Fruit fly (Drosophila melanogaster) whole organism, adult: Measurements from ENCODE around the gene CG13771.
A peak's percentile ranks its signal among the peaks of the same experiment; 100 is the strongest.

Source experiments
- CG11617 ChIP-seq: fragments of 200-800 bp; sonication (Bioruptor generic); optimal IDR thresholded peaks from 2 replicates; lab custom pipeline; 2017; ENCODE audit warnings: mild to moderate bottlenecking, missing biosample characterization, missing genetic modification reagents, missing genetic modification characterization
- CG12768 ChIP-seq: fragments of 200-800 bp; sonication (Bioruptor generic); optimal IDR thresholded peaks from 2 replicates; lab custom pipeline; 2017; ENCODE audit warnings: missing biosample characterization, missing genetic modification characterization, mild to moderate bottlenecking, moderate library complexity, missing genetic modification reagents
- CG14711 ChIP-seq: fragments of 200-800 bp; sonication (Bioruptor generic); optimal IDR thresholded peaks from 2 replicates; lab custom pipeline; 2018; ENCODE audit warnings: missing biosample characterization, mild to moderate bottlenecking, missing genetic modification characterization, moderate library complexity
- CG1620 ChIP-seq: fragments of 200-800 bp; sonication (Bioruptor generic); optimal IDR thresholded peaks from 2 replicates; lab custom pipeline; 2016; ENCODE audit warnings: missing biosample characterization, missing genetic modification characterization
- CG33017 ChIP-seq: fragments of 200-800 bp; sonication (Bioruptor generic); optimal IDR thresholded peaks from 2 replicates; lab custom pipeline; 2018; ENCODE audit warnings: missing biosample characterization, mild to moderate bottlenecking, missing genetic modification characterization, moderate library complexity
- CG5204 ChIP-seq: fragments of 200-800 bp; sonication (Bioruptor generic); optimal IDR thresholded peaks from 2 replicates; lab custom pipeline; 2016; ENCODE audit warnings: missing biosample characterization, missing genetic modification characterization
- CG7045 ChIP-seq: fragments of 200-800 bp; sonication (Bioruptor generic); optimal IDR thresholded peaks from 2 replicates; lab custom pipeline; 2017; ENCODE audit warnings: missing biosample characterization, mild to moderate bottlenecking, missing genetic modification characterization
- CG7101 ChIP-seq: fragments of 200-800 bp; sonication (Bioruptor generic); optimal IDR thresholded peaks from 2 replicates; lab custom pipeline; 2018; ENCODE audit warnings: missing biosample characterization, mild to moderate bottlenecking, missing genetic modification characterization, moderate library complexity
- Clk ChIP-seq: fragments of 200-800 bp; sonication (Bioruptor generic); optimal IDR thresholded peaks from 2 replicates; lab custom pipeline; 2017; ENCODE audit warnings: missing biosample characterization, missing genetic modification characterization
- Crg-1 ChIP-seq: fragments of 200-800 bp; sonication (Bioruptor generic); optimal IDR thresholded peaks from 2 replicates; lab custom pipeline; 2016; ENCODE audit warnings: missing biosample characterization, missing genetic modification characterization
- Hr96 ChIP-seq: fragments of 200-800 bp; sonication (Bioruptor generic); optimal IDR thresholded peaks from 2 replicates; lab custom pipeline; 2016; ENCODE audit warnings: missing biosample characterization, missing genetic modification characterization
- Mnt ChIP-seq: fragments of 200-800 bp; sonication (Bioruptor generic); optimal IDR thresholded peaks from 2 replicates; lab custom pipeline; 2016; ENCODE audit warnings: missing biosample characterization, mild to moderate bottlenecking, missing genetic modification characterization
- bab1 ChIP-seq: fragments of 200-800 bp; sonication (Bioruptor generic); optimal IDR thresholded peaks from 3 replicates; lab custom pipeline; 2019; ENCODE audit warnings: missing biosample characterization, mild to moderate bottlenecking, missing genetic modification characterization, moderate library complexity
- cic ChIP-seq: fragments of 200-800 bp; sonication (Bioruptor generic); optimal IDR thresholded peaks from 2 replicates; lab custom pipeline; 2017; ENCODE audit warnings: missing biosample characterization, mild to moderate bottlenecking, missing genetic modification characterization, moderate library complexity
- cnc ChIP-seq, 2 experiments: fragments of >200 bp; optimal IDR thresholded peaks; 2 replicates each; lab custom pipeline; 2017
- kay ChIP-seq: fragments of 200-800 bp; sonication (Bioruptor generic); peaks from one replicate; lab custom pipeline; 2016; ENCODE audit warnings: missing biosample characterization, missing genetic modification characterization, borderline replicate concordance
- ovo ChIP-seq: fragments of 200-800 bp; sonication (Bioruptor generic); optimal IDR thresholded peaks from 2 replicates; lab custom pipeline; 2016; ENCODE audit warnings: missing biosample characterization, missing genetic modification characterization
- pad ChIP-seq: fragments of 200-800 bp; sonication (Bioruptor generic); optimal IDR thresholded peaks from 3 replicates; lab custom pipeline; 2017; ENCODE audit warnings: missing biosample characterization, missing genetic modification characterization, mild to moderate bottlenecking, moderate library complexity, missing genetic modification reagents
- tj ChIP-seq: fragments of 200-800 bp; sonication (Bioruptor generic); optimal IDR thresholded peaks from 3 replicates; lab custom pipeline; 2017; ENCODE audit warnings: missing biosample characterization, mild to moderate bottlenecking, missing genetic modification characterization, moderate library complexity
- toe ChIP-seq: fragments of 200-800 bp; sonication (Bioruptor generic); optimal IDR thresholded peaks from 2 replicates; lab custom pipeline; 2016; ENCODE audit warnings: missing biosample characterization, missing genetic modification characterization

The CG13771 gene

DNA sequence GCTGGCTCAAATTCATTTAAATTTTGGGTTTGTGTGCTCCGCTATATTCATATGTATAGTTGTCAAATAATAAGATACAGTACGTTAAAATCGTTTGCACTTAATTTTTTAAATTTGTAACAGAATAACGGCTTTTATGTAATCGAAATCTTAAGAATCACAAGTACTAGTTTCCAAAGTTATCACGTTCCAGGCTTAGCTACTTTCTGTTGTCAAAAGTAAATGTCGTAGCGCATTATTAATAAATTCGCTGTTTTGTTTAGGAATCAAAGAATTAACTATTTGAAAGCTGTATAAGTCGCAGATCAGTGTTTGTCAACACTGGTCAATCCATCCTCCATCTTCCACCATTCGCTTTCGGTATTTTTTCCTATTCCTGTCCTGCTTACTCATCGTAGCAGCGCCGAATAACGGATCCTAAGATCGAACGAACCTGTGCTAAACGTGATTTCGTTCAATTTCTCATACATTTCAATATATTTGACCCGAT, at the start of gene CG13771, which contains the start of the genes CG34310 and cup:
CG13771 (minus strand) TSS at position 51 of the 490 bp plus-strand sequence.
CG34310 (plus strand) TSS at position 103 of the 490 bp plus-strand sequence.
cup (plus strand) TSS at position 103 of the 490 bp plus-strand sequence.
- no peak for TF ChIP-seq CG7101 (tag; lab: Kevin White, UChicago)
- TF ChIP-seq ovo: peak; percentile 43

DNA sequence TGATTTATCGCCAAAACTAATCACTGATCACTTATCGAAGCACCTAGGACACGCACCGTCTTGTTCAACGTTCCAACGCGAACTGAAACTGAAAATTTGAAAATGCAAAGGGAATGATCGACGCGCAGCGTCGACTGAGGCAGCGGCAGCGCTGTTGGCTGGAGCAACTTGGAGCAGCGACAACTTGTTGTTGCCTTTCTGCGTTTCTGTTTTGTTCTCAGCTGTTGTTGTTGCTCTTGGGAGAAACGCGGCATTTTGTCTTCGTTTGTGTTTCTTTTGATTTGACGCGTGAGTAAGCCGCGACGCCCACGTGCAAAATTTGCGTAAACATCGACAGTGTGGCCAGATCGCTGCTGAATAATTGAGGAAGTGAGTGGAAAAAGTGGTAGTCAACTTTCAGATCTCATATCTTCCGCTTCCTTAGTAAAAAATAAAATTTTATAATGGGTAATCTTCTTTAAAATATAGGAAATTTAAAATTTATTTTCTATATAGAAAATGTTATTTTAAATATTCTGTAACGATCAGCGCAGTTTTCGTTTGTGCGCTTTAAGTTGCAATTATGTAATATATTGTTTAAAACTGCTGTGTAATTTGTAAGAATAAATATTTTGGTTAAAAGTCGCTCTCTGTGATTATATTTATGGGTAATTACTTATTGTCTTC, 45.7 kb upstream of the CG13771 start, which contains the start of gene Tsp:
Tsp (minus strand) TSS at position 90 of the 666 bp plus-strand sequence.
- TF ChIP-seq cnc (optimal IDR thresholded peaks at IDR 0.05; lab: Kevin White, UChicago) (no peak), Mnt (GFP tag; lab: Kevin White, UChicago) (peak; percentile 33)

DNA sequence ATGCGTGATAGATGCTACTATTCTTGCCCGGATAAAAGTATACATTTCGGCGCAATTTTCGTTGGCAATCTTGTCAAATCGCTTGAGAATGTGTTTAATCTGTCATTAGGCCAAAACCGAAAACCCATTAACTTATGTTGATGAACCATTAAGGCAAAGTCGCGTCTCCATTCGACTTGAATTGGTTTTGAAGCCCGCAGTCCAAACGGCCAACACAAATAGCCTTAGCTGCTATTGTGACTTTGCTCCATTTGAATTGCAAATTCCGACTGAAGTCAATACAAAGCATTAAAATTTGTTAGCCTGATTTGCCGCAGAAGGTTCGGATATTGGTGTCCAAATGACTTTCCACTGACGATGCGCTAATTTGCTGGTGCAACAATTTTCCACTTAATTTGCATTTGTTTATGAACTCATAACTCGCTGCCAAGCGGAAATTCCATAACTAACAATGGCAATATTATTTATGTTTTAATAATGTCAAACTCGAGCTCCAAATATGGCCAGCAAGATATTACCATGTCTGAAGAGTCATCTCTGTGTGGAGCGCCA, 43.0 kb upstream of the CG13771 start:
- no peak for TF ChIP-seq Crg-1 (GFP tag; lab: Kevin White, UChicago)
- TF ChIP-seq cnc (optimal IDR thresholded peaks at IDR 0.05; lab: Kevin White, UChicago): no peak
- no peak for TF ChIP-seq toe (GFP tag; lab: Kevin White, UChicago)
- TF ChIP-seq tj (GFP tag; lab: Kevin White, UChicago): no peak
- TF ChIP-seq cic: no peak
- TF ChIP-seq CG11617 (GFP tag; lab: Kevin White, UChicago): no peak
- TF ChIP-seq bab1: no peak
- TF ChIP-seq ovo: no peak
- no peak for TF ChIP-seq CG12768 (GFP tag; lab: Kevin White, UChicago)
- TF ChIP-seq Hr96 (GFP tag; lab: Kevin White, UChicago): no peak
- TF ChIP-seq CG14711 (tag; lab: Kevin White, UChicago): no peak
- no peak for TF ChIP-seq CG5204 (GFP tag; lab: Kevin White, UChicago)
- TF ChIP-seq CG7045 (GFP tag; lab: Kevin White, UChicago): no peak
- TF ChIP-seq Clk (GFP tag; lab: Kevin White, UChicago): no peak
- no peak for TF ChIP-seq CG33017
- TF ChIP-seq CG1620: no peak
- TF ChIP-seq Mnt (GFP tag; lab: Kevin White, UChicago): no peak
- TF ChIP-seq pad (GFP tag; lab: Kevin White, UChicago): no peak

DNA sequence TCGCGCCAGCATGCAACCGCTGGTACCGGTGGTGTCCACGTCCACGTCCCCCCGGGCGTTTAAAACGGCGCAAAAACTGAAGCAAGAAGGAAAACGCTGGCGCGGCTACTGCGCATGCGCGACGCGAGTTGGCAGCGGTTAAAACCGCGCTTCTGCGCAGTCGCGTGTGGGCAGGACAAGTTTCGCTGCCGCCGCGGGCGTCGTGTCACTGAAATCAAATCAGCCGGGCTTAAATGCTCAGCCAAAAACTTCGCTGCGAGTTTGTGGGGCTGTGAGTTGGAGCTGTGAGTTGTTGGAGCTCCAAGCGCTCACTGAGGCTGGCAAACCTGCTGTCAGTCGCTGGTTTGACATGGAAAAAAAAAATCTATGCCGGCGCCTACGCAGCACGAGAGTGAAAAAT, 41.7 kb upstream of the CG13771 start:
- TF ChIP-seq Clk (GFP tag; lab: Kevin White, UChicago): no peak
- no peak for TF ChIP-seq pad (GFP tag; lab: Kevin White, UChicago)
- no peak for TF ChIP-seq toe (GFP tag; lab: Kevin White, UChicago)
- TF ChIP-seq kay (GFP tag; lab: Kevin White, UChicago): no peak
- no peak for TF ChIP-seq bab1
- TF ChIP-seq CG33017: no peak
- TF ChIP-seq Mnt (GFP tag; lab: Kevin White, UChicago): no peak
- no peak for TF ChIP-seq CG5204 (GFP tag; lab: Kevin White, UChicago)
- TF ChIP-seq CG7101 (tag; lab: Kevin White, UChicago): no peak
- TF ChIP-seq Crg-1 (GFP tag; lab: Kevin White, UChicago): no peak
- no peak for TF ChIP-seq CG14711 (tag; lab: Kevin White, UChicago)
- TF ChIP-seq cic: no peak
- no peak for TF ChIP-seq ovo
- no peak for TF ChIP-seq CG11617 (GFP tag; lab: Kevin White, UChicago)
- TF ChIP-seq CG12768 (GFP tag; lab: Kevin White, UChicago): no peak
- no peak for TF ChIP-seq CG1620

DNA sequence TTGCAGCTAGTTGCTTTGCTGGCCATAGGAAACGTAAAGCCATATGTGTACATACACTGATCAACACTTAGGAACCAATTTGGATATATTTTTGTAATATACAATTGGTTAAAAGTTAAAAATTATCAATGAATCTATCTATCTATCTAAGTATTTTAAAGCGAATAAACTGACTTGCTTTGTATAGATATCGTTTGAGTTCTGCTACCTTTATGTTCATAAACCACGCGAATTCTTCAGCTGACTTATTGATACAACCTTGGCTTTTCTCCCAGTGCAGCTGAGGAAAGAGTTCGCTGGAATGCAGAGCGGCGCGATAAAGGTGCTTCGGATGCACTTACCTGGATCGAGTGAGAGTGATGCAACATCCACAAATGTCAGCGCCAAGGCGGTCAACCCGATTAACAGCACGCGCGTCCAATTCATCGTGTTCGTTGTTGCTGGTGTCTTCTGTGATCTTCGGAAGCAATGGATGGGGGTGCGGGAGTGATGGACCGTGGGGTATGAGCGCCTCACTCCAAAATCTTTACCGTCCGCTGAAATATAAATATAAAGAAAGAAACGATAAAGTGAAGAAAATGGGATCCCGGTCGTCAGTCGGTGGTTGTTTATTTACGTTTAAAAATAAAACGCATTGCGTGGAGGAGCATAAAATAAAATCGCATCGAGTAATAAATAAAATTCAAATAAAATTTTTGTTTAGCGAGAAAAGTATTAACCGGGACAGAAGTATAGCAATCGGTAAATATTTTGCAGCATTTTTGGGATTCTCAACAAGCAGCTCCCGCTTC, 38.2 kb upstream of the CG13771 start:
- TF ChIP-seq Mnt (GFP tag; lab: Kevin White, UChicago): no peak
- no peak for TF ChIP-seq ovo
- no peak for TF ChIP-seq CG1620
- TF ChIP-seq CG33017: no peak
- TF ChIP-seq Clk (GFP tag; lab: Kevin White, UChicago): no peak
- TF ChIP-seq cic: no peak
- no peak for TF ChIP-seq CG7101 (tag; lab: Kevin White, UChicago)
- no peak for TF ChIP-seq tj (GFP tag; lab: Kevin White, UChicago)
- no peak for TF ChIP-seq cnc (optimal IDR thresholded peaks at IDR 0.05; lab: Kevin White, UChicago)
- no peak for TF ChIP-seq CG11617 (GFP tag; lab: Kevin White, UChicago)
- TF ChIP-seq kay (GFP tag; lab: Kevin White, UChicago): no peak
- no peak for TF ChIP-seq Hr96 (GFP tag; lab: Kevin White, UChicago)
- no peak for TF ChIP-seq CG14711 (tag; lab: Kevin White, UChicago)
- TF ChIP-seq CG5204 (GFP tag; lab: Kevin White, UChicago): no peak
- TF ChIP-seq Crg-1 (GFP tag; lab: Kevin White, UChicago): no peak
- no peak for TF ChIP-seq bab1
- TF ChIP-seq CG7045 (GFP tag; lab: Kevin White, UChicago): no peak
- no peak for TF ChIP-seq pad (GFP tag; lab: Kevin White, UChicago)

DNA sequence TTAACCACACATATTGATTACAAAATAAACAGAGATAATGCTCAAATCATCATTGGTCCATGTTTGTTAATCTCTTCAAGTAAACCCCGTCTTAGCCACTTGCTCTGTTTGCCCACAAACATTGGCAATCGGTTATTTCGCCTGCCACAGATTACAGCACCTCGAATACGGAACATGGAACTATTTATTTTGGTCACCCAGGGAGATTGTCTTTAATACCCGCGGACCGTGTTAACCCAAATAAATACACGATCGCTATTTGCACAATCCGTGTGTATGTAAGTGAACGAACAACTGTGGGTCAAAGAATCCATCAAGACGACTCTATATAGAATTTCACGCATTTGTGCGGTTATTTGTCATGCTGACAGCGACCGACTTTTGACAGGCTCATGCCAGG, 37.3 kb upstream of the CG13771 start:
- TF ChIP-seq cnc (optimal IDR thresholded peaks at IDR 0.05; lab: Kevin White, UChicago) (no peak), CG12768 (GFP tag; lab: Kevin White, UChicago) (no peak), Crg-1 (GFP tag; lab: Kevin White, UChicago) (no peak), CG5204 (GFP tag; lab: Kevin White, UChicago) (no peak), CG7101 (tag; lab: Kevin White, UChicago) (no peak), Hr96 (GFP tag; lab: Kevin White, UChicago) (no peak), toe (GFP tag; lab: Kevin White, UChicago) (no peak)
